Worm (Caenorhabditis elegans) whole organism, midembryonic: ENCODE measurements around the gene F20G2.5.

Experiments used
- flt-1 ChIP-seq: fragments of 200-800 bp; sonication (Bioruptor generic); IDR thresholded peaks from 2 replicates; pipeline ENCODE4 v1.3.6; 2022; ENCODE audit warnings: missing genetic modification characterization, missing compliant biosample characterization
- ztf-23 ChIP-seq: fragments of 200-800 bp; sonication (Bioruptor generic); IDR thresholded peaks from 2 replicates; pipeline ENCODE4 v1.3.6; 2022; ENCODE audit warnings: missing genetic modification reagents, missing genetic modification characterization, missing compliant biosample characterization

ce11 chrV:13763723-13764122, 7.6 kb upstream of the F20G2.5 start:
- no peak for TF ChIP-seq ztf-23
- TF ChIP-seq flt-1 (GFP tag; lab: Robert Waterston, UW) = no peak
